Worm (Caenorhabditis elegans): Measurements from ENCODE around the gene T24E12.11.

The T24E12.11 gene

ce11 chrII:3808104-3808503 is 28.7 kb upstream of the T24E12.11 start, which contains the start of gene F54D10.5:
F54D10.5 (minus strand) TSS chrII:3808177.
- TF ChIP-seq klf-2 (GFP tag; conservative IDR thresholded peaks at IDR 0.05) (no peak), ztf-23 (GFP tag; IDR thresholded peaks at IDR 0.05) (peak; percentile 50; the same call in 1 of the 2 replicates), med-1 (GFP tag; optimal IDR thresholded peaks at IDR 0.05; ENCODE audit: insufficient read depth) (peak; percentile 65), cog-1 (tag; optimal IDR thresholded peaks at IDR 0.05) (no peak), flt-1 (GFP tag; IDR thresholded peaks at IDR 0.05) (0 out of 2 replicates have a peak, but pooled peaks have one; percentile 18), T22C8.4 (GFP tag; IDR thresholded peaks at IDR 0.05) (no peak)

ce11 chrII:3806964-3807363 is 27.6 kb upstream of the T24E12.11 start, which contains the start of gene F54D10.4:
F54D10.4 (minus strand) TSS chrII:3807064.
- no peak for TF ChIP-seq T22C8.4 (GFP tag; IDR thresholded peaks at IDR 0.05)
- no peak for TF ChIP-seq med-1 (GFP tag; optimal IDR thresholded peaks at IDR 0.05; ENCODE audit: insufficient read depth)
- no peak for TF ChIP-seq ref-1 (GFP tag; conservative IDR thresholded peaks at IDR 0.05)
- TF ChIP-seq klf-2 (GFP tag; conservative IDR thresholded peaks at IDR 0.05) = no peak
- no peak for TF ChIP-seq flt-1 (GFP tag; IDR thresholded peaks at IDR 0.05)
- TF ChIP-seq tab-1 (GFP tag; IDR thresholded peaks at IDR 0.05) = no peak
- no peak for TF ChIP-seq ztf-23 (GFP tag; IDR thresholded peaks at IDR 0.05)

- no peak for TF ChIP-seq cog-1 (tag; optimal IDR thresholded peaks at IDR 0.05)
- TF ChIP-seq ref-1 (GFP tag; conservative IDR thresholded peaks at IDR 0.05) = no peak
- no peak for TF ChIP-seq med-1 (GFP tag; optimal IDR thresholded peaks at IDR 0.05; ENCODE audit: insufficient read depth)
- no peak for TF ChIP-seq ztf-23 (GFP tag; IDR thresholded peaks at IDR 0.05)
- no peak for TF ChIP-seq tab-1 (GFP tag; IDR thresholded peaks at IDR 0.05)
- TF ChIP-seq ztf-29 (GFP tag; IDR thresholded peaks at IDR 0.05) = no peak
- no peak for TF ChIP-seq flt-1 (GFP tag; IDR thresholded peaks at IDR 0.05)
- TF ChIP-seq T22C8.4 (GFP tag; IDR thresholded peaks at IDR 0.05) = no peak
- no peak for TF ChIP-seq klf-2 (GFP tag; conservative IDR thresholded peaks at IDR 0.05)
Observed at ce11 chrII:3805518-3805917, 26.2 kb upstream of the T24E12.11 start.

ce11 chrII:3803219-3803618 is 23.9 kb upstream of the T24E12.11 start, which contains the start of gene ins-32:
ins-32 (minus strand) TSS chrII:3803319.
- TF ChIP-seq tab-1 (GFP tag; IDR thresholded peaks at IDR 0.05) = no peak
- no peak for TF ChIP-seq T22C8.4 (GFP tag; IDR thresholded peaks at IDR 0.05)
- TF ChIP-seq flt-1 (GFP tag; IDR thresholded peaks at IDR 0.05) = no peak
- TF ChIP-seq ref-1 (GFP tag; conservative IDR thresholded peaks at IDR 0.05) = no peak
- TF ChIP-seq ztf-23 (GFP tag; IDR thresholded peaks at IDR 0.05) = no peak
- no peak for TF ChIP-seq med-1 (GFP tag; optimal IDR thresholded peaks at IDR 0.05; ENCODE audit: insufficient read depth)
- TF ChIP-seq cog-1 (tag; optimal IDR thresholded peaks at IDR 0.05) = no peak
- TF ChIP-seq ztf-29 (GFP tag; IDR thresholded peaks at IDR 0.05) = no peak
- TF ChIP-seq klf-2 (GFP tag; conservative IDR thresholded peaks at IDR 0.05) = no peak

ce11 chrII:3795323-3795722 is 16.0 kb upstream of the T24E12.11 start, which contains the start of gene Y8A9A.2:
Y8A9A.2 (plus strand) TSS chrII:3795623.
- no peak for TF ChIP-seq flt-1 (GFP tag; IDR thresholded peaks at IDR 0.05)
- no peak for TF ChIP-seq klf-2 (GFP tag; conservative IDR thresholded peaks at IDR 0.05)
- no peak for TF ChIP-seq ztf-29 (GFP tag; IDR thresholded peaks at IDR 0.05)
- no peak for TF ChIP-seq med-1 (GFP tag; optimal IDR thresholded peaks at IDR 0.05; ENCODE audit: insufficient read depth)
- no peak for TF ChIP-seq T22C8.4 (GFP tag; IDR thresholded peaks at IDR 0.05)
- no peak for TF ChIP-seq tab-1 (GFP tag; IDR thresholded peaks at IDR 0.05)
- TF ChIP-seq cog-1 (tag; optimal IDR thresholded peaks at IDR 0.05) = no peak
- TF ChIP-seq ref-1 (GFP tag; conservative IDR thresholded peaks at IDR 0.05) = no peak
- no peak for TF ChIP-seq ztf-23 (GFP tag; IDR thresholded peaks at IDR 0.05)

- TF ChIP-seq T22C8.4 (GFP tag; IDR thresholded peaks at IDR 0.05) (no peak), ztf-23 (GFP tag; IDR thresholded peaks at IDR 0.05) (no peak), tab-1 (GFP tag; IDR thresholded peaks at IDR 0.05) (no peak), flt-1 (GFP tag; IDR thresholded peaks at IDR 0.05) (no peak), ztf-29 (GFP tag; IDR thresholded peaks at IDR 0.05) (no peak), ref-1 (GFP tag; conservative IDR thresholded peaks at IDR 0.05) (no peak), med-1 (GFP tag; optimal IDR thresholded peaks at IDR 0.05; ENCODE audit: insufficient read depth) (no peak), klf-2 (GFP tag; conservative IDR thresholded peaks at IDR 0.05) (no peak), cog-1 (tag; optimal IDR thresholded peaks at IDR 0.05) (no peak)
Observed at ce11 chrII:3793336-3793735, 14.0 kb upstream of the T24E12.11 start, which contains the start of gene fbxb-99. fbxb-99 (minus strand) TSS chrII:3793436.

- TF ChIP-seq klf-2 (GFP tag; conservative IDR thresholded peaks at IDR 0.05) (no peak), med-1 (GFP tag; optimal IDR thresholded peaks at IDR 0.05; ENCODE audit: insufficient read depth) (no peak), flt-1 (GFP tag; IDR thresholded peaks at IDR 0.05) (no peak), ztf-23 (GFP tag; IDR thresholded peaks at IDR 0.05) (no peak), cog-1 (tag; optimal IDR thresholded peaks at IDR 0.05) (no peak), T22C8.4 (GFP tag; IDR thresholded peaks at IDR 0.05) (no peak), ref-1 (GFP tag; conservative IDR thresholded peaks at IDR 0.05) (no peak), ztf-29 (GFP tag; IDR thresholded peaks at IDR 0.05) (no peak), tab-1 (GFP tag; IDR thresholded peaks at IDR 0.05) (no peak)
Observed at ce11 chrII:3788356-3788962, 9.1 kb upstream of the T24E12.11 start.

- TF ChIP-seq klf-2 (GFP tag; conservative IDR thresholded peaks at IDR 0.05) (no peak), cog-1 (tag; optimal IDR thresholded peaks at IDR 0.05) (no peak), T22C8.4 (GFP tag; IDR thresholded peaks at IDR 0.05) (no peak), ztf-29 (GFP tag; IDR thresholded peaks at IDR 0.05) (no peak), ztf-23 (GFP tag; IDR thresholded peaks at IDR 0.05) (no peak), flt-1 (GFP tag; IDR thresholded peaks at IDR 0.05) (no peak), med-1 (GFP tag; optimal IDR thresholded peaks at IDR 0.05; ENCODE audit: insufficient read depth) (no peak), ref-1 (GFP tag; conservative IDR thresholded peaks at IDR 0.05) (no peak), tab-1 (GFP tag; IDR thresholded peaks at IDR 0.05) (no peak)
Observed at ce11 chrII:3787151-3787550, 7.8 kb upstream of the T24E12.11 start, which contains the start of gene T24E12.13. T24E12.13 (plus strand) TSS chrII:3787451.

- TF ChIP-seq tab-1 (GFP tag; IDR thresholded peaks at IDR 0.05) (no peak), ztf-29 (GFP tag; IDR thresholded peaks at IDR 0.05) (no peak), ref-1 (GFP tag; conservative IDR thresholded peaks at IDR 0.05) (no peak), cog-1 (tag; optimal IDR thresholded peaks at IDR 0.05) (no peak), flt-1 (GFP tag; IDR thresholded peaks at IDR 0.05) (no peak)
Observed at ce11 chrII:3786538-3786937, 7.2 kb upstream of the T24E12.11 start.

All from whole organism, midembryonic.